Worm (Caenorhabditis elegans): ENCODE data around the gene ykt-6.

ykt-6 gene

ce11 chrIII:7293075-7293684, 5.8 kb upstream of the ykt-6 start, which contains the start of gene cwf-19L2:
Gene cwf-19L2, plus strand, starts transcription at chrIII:7293634.
- TF ChIP-seq scrt-1 (GFP tag; IDR thresholded peaks at IDR 0.05) (no peak), aly-1 (tag; optimal IDR thresholded peaks at IDR 0.05) (no peak), F13C5.2 (tag; optimal IDR thresholded peaks at IDR 0.05) (no peak), pes-1 (GFP tag; IDR thresholded peaks at IDR 0.05) (no peak), hmbx-1 (tag; optimal IDR thresholded peaks at IDR 0.05) (no peak), sea-1 (GFP tag; conservative IDR thresholded peaks at IDR 0.05) (no peak), tbx-11 (GFP tag; IDR thresholded peaks at IDR 0.05) (no peak), ceh-13 (GFP tag; optimal IDR thresholded peaks at IDR 0.05) (no peak), hmg-4 (GFP tag; optimal IDR thresholded peaks at IDR 0.05) (no peak), ceh-36 (tag; optimal IDR thresholded peaks at IDR 0.05) (no peak), hnd-1 (tag; optimal IDR thresholded peaks at IDR 0.05) (no peak), ets-7 (tag; optimal IDR thresholded peaks at IDR 0.05) (no peak), tbx-37 (GFP tag; conservative IDR thresholded peaks at IDR 0.05) (no peak), B0310.2 (tag; optimal IDR thresholded peaks at IDR 0.05) (no peak), flt-1 (GFP tag; IDR thresholded peaks at IDR 0.05) (no peak), ama-1 (optimal IDR thresholded peaks at IDR 0.05) (no peak), tra-4 (tag; optimal IDR thresholded peaks at IDR 0.05) (no peak)

- TF ChIP-seq B0310.2 (tag; optimal IDR thresholded peaks at IDR 0.05) (no peak), tbx-11 (GFP tag; IDR thresholded peaks at IDR 0.05) (no peak), sea-1 (GFP tag; conservative IDR thresholded peaks at IDR 0.05) (no peak), ets-7 (tag; optimal IDR thresholded peaks at IDR 0.05) (no peak), hnd-1 (tag; optimal IDR thresholded peaks at IDR 0.05) (no peak), pes-1 (GFP tag; IDR thresholded peaks at IDR 0.05) (no peak), F13C5.2 (tag; optimal IDR thresholded peaks at IDR 0.05) (no peak), ceh-36 (tag; optimal IDR thresholded peaks at IDR 0.05) (no peak)
Observed at ce11 chrIII:7292569-7292968, 5.2 kb upstream of the ykt-6 start.

- TF ChIP-seq flt-1 (GFP tag; IDR thresholded peaks at IDR 0.05) (no peak), tbx-37 (GFP tag; conservative IDR thresholded peaks at IDR 0.05) (no peak)
Observed at ce11 chrIII:7291216-7291615, 3.8 kb upstream of the ykt-6 start.

- TF ChIP-seq flt-1 (GFP tag; IDR thresholded peaks at IDR 0.05) (no peak), ceh-13 (GFP tag; optimal IDR thresholded peaks at IDR 0.05) (no peak), tbx-37 (GFP tag; conservative IDR thresholded peaks at IDR 0.05) (no peak)
Observed at ce11 chrIII:7290462-7290861, 3.1 kb upstream of the ykt-6 start, which contains the start of gene algn-11. Gene algn-11, minus strand, starts transcription at chrIII:7290562.

DNA sequence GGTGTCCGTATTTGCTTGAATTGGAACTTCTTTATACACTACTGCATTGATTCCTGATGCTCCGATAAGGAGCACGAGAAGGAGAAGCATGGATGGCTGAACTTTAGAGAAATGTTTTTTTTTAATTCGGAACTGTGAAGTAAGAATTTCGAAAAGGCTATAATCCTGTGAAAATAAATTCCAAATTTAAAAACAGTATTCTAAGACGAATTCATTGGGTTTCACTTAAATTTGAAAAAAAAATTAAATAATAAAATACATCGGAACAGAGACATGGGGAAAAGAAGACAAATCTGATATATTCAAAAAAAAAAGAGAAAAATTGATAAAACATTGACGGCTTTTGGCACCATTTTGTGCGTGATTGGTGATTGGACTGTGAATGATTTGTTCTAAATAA, 1.6 kb downstream of the ykt-6 start, which contains the start of gene pho-5:
TSS of gene pho-5 (minus strand) at position 101 of the 400 bp plus-strand sequence.
- TF ChIP-seq tbx-11 (GFP tag; IDR thresholded peaks at IDR 0.05) (no peak), tra-4 (tag; optimal IDR thresholded peaks at IDR 0.05) (no peak), hmbx-1 (tag; optimal IDR thresholded peaks at IDR 0.05) (no peak), ets-7 (tag; optimal IDR thresholded peaks at IDR 0.05) (no peak), hmg-4 (GFP tag; optimal IDR thresholded peaks at IDR 0.05) (no peak), B0310.2 (tag; optimal IDR thresholded peaks at IDR 0.05) (no peak), ama-1 (optimal IDR thresholded peaks at IDR 0.05) (no peak), scrt-1 (GFP tag; IDR thresholded peaks at IDR 0.05) (no peak), aly-1 (tag; optimal IDR thresholded peaks at IDR 0.05) (no peak), hnd-1 (tag; optimal IDR thresholded peaks at IDR 0.05) (no peak), ceh-36 (tag; optimal IDR thresholded peaks at IDR 0.05) (no peak), sea-1 (GFP tag; conservative IDR thresholded peaks at IDR 0.05) (no peak), ceh-13 (GFP tag; optimal IDR thresholded peaks at IDR 0.05) (no peak), pes-1 (GFP tag; IDR thresholded peaks at IDR 0.05) (no peak), F13C5.2 (tag; optimal IDR thresholded peaks at IDR 0.05) (no peak), tbx-37 (GFP tag; conservative IDR thresholded peaks at IDR 0.05) (no peak)

- TF ChIP-seq B0310.2 (tag; optimal IDR thresholded peaks at IDR 0.05): no peak
- TF ChIP-seq ceh-13 (GFP tag; optimal IDR thresholded peaks at IDR 0.05): no peak
- TF ChIP-seq scrt-1 (GFP tag; IDR thresholded peaks at IDR 0.05): no peak
- TF ChIP-seq ceh-36 (tag; optimal IDR thresholded peaks at IDR 0.05): no peak
- TF ChIP-seq hnd-1 (tag; optimal IDR thresholded peaks at IDR 0.05): no peak
- TF ChIP-seq hmbx-1 (tag; optimal IDR thresholded peaks at IDR 0.05): no peak
- no peak for TF ChIP-seq pes-1 (GFP tag; IDR thresholded peaks at IDR 0.05)
- no peak for TF ChIP-seq ama-1 (optimal IDR thresholded peaks at IDR 0.05)
- no peak for TF ChIP-seq tbx-37 (GFP tag; conservative IDR thresholded peaks at IDR 0.05)
- TF ChIP-seq tbx-11 (GFP tag; IDR thresholded peaks at IDR 0.05): no peak
- no peak for TF ChIP-seq ets-7 (tag; optimal IDR thresholded peaks at IDR 0.05)
- TF ChIP-seq F13C5.2 (tag; optimal IDR thresholded peaks at IDR 0.05): no peak
Observed at ce11 chrIII:7281179-7281578, 6.2 kb downstream of the ykt-6 start, which contains the start of gene B0361.3. Gene B0361.3, plus strand, starts transcription at chrIII:7281462.

- TF ChIP-seq B0310.2 (tag; optimal IDR thresholded peaks at IDR 0.05) (no peak), pes-1 (GFP tag; IDR thresholded peaks at IDR 0.05) (no peak), sea-1 (GFP tag; conservative IDR thresholded peaks at IDR 0.05) (no peak), tra-4 (tag; optimal IDR thresholded peaks at IDR 0.05) (no peak), hmg-4 (GFP tag; optimal IDR thresholded peaks at IDR 0.05) (no peak), ceh-36 (tag; optimal IDR thresholded peaks at IDR 0.05) (no peak)
Observed at ce11 chrIII:7278491-7278890, 8.9 kb downstream of the ykt-6 start.

DNA sequence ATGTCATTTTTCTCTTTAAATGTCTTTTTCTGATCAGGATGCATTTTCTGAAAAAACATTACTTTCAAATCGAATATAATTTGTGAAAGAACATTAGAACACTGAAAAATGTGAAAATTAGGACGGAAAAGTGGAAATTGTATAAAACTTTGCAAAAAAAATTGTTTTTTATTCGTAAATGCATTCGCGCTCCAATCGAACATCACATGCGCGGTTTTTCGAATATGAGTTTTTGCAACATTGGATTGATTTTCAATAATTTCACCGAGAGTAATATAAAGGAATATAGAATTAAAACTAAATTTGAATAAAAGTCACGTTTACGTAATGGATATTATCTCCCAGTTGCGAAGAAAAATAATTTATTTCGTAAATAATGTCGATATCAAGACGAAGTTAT, 10.2 kb downstream of the ykt-6 start, which contains the start of the genes spot-1 and B0361.11:
TSS of gene spot-1 (minus strand) at position 47 of the 400 bp plus-strand sequence.
TSS of gene B0361.11 (plus strand) at position 372 of the 400 bp plus-strand sequence.
- no peak for TF ChIP-seq ceh-13 (GFP tag; optimal IDR thresholded peaks at IDR 0.05)
- no peak for TF ChIP-seq aly-1 (tag; optimal IDR thresholded peaks at IDR 0.05)
- no peak for TF ChIP-seq hmg-4 (GFP tag; optimal IDR thresholded peaks at IDR 0.05)
- no peak for TF ChIP-seq flt-1 (GFP tag; IDR thresholded peaks at IDR 0.05)
- TF ChIP-seq sea-1 (GFP tag; conservative IDR thresholded peaks at IDR 0.05): no peak
- TF ChIP-seq ama-1 (optimal IDR thresholded peaks at IDR 0.05): no peak
- TF ChIP-seq scrt-1 (GFP tag; IDR thresholded peaks at IDR 0.05): no peak
- no peak for TF ChIP-seq ets-7 (tag; optimal IDR thresholded peaks at IDR 0.05)
- no peak for TF ChIP-seq pes-1 (GFP tag; IDR thresholded peaks at IDR 0.05)
- no peak for TF ChIP-seq tbx-37 (GFP tag; conservative IDR thresholded peaks at IDR 0.05)
- no peak for TF ChIP-seq F13C5.2 (tag; optimal IDR thresholded peaks at IDR 0.05)
- TF ChIP-seq hnd-1 (tag; optimal IDR thresholded peaks at IDR 0.05): no peak
- TF ChIP-seq tra-4 (tag; optimal IDR thresholded peaks at IDR 0.05): no peak
- TF ChIP-seq tbx-11 (GFP tag; IDR thresholded peaks at IDR 0.05): no peak
- TF ChIP-seq hmbx-1 (tag; optimal IDR thresholded peaks at IDR 0.05): no peak
- no peak for TF ChIP-seq ceh-36 (tag; optimal IDR thresholded peaks at IDR 0.05)
